Fruit fly (Drosophila melanogaster) whole organism: ENCODE results near the gene CG11843.

ENCODE experiments used
- CG8478 ChIP-seq: fragments of >200 bp; optimal IDR thresholded peaks from 2 replicates; lab custom pipeline; 2018; ENCODE audit warnings: inconsistent platforms
- Dll ChIP-seq: fragments of >200 bp; optimal IDR thresholded peaks from 2 replicates; lab custom pipeline; 2017
- EcR ChIP-seq, 2 experiments: fragments of >200 bp; optimal IDR thresholded peaks; 2 replicates each; lab custom pipeline; 2017; ENCODE audit warnings: missing biosample characterization in 2 of 2, missing genetic modification characterization in 2 of 2, missing genetic modification reagents in 2 of 2
- pan ChIP-seq: fragments of >200 bp; optimal IDR thresholded peaks from 2 replicates; lab custom pipeline; 2017
- psq ChIP-seq: fragments of >200 bp; optimal IDR thresholded peaks from 2 replicates; lab custom pipeline; 2017
- usp ChIP-seq: fragments of >200 bp; optimal IDR thresholded peaks from 2 replicates; lab custom pipeline; 2017; ENCODE audit warnings: missing biosample characterization, missing genetic modification characterization, mixed read lengths

Gene CG11843

dm6 chr3R:29039704-29040430 is 14.3 kb upstream of the CG11843 start:
- TF ChIP-seq CG8478, result no peak
- TF ChIP-seq psq (lab: Kevin White, UChicago), result no peak
- no peak for TF ChIP-seq pan (lab: Kevin White, UChicago)
- no peak for TF ChIP-seq EcR (GFP tag; optimal IDR thresholded peaks at IDR 0.05; lab: Kevin White, UChicago)
- TF ChIP-seq Dll (lab: Kevin White, UChicago), result no peak
- no peak for TF ChIP-seq usp (GFP tag; lab: Kevin White, UChicago)

- TF ChIP-seq pan (lab: Kevin White, UChicago) (no peak), Dll (lab: Kevin White, UChicago) (no peak), CG8478 (no peak), psq (lab: Kevin White, UChicago) (no peak), usp (GFP tag; lab: Kevin White, UChicago) (no peak), EcR (GFP tag; optimal IDR thresholded peaks at IDR 0.05; lab: Kevin White, UChicago) (no peak)
Observed at dm6 chr3R:29040526-29041195, 13.5 kb upstream of the CG11843 start.

- TF ChIP-seq CG8478 (no peak), usp (GFP tag; lab: Kevin White, UChicago) (no peak), EcR (GFP tag; optimal IDR thresholded peaks at IDR 0.05; lab: Kevin White, UChicago) (no peak), Dll (lab: Kevin White, UChicago) (no peak), psq (lab: Kevin White, UChicago) (no peak), pan (lab: Kevin White, UChicago) (no peak)
Observed at dm6 chr3R:29049055-29049722, 5.0 kb upstream of the CG11843 start, which contains the start of gene CG11837. Gene CG11837 (plus strand): TSS chr3R:29049493.

dm6 chr3R:29050756-29051155 is 3.4 kb upstream of the CG11843 start, which contains the start of gene CG11841:
Gene CG11841 (plus strand): TSS chr3R:29051056.
- no peak for TF ChIP-seq CG8478
- TF ChIP-seq Dll (lab: Kevin White, UChicago), result no peak
- no peak for TF ChIP-seq psq (lab: Kevin White, UChicago)
- TF ChIP-seq EcR (GFP tag; optimal IDR thresholded peaks at IDR 0.05; lab: Kevin White, UChicago), result no peak
- TF ChIP-seq pan (lab: Kevin White, UChicago), result no peak
- TF ChIP-seq usp (GFP tag; lab: Kevin White, UChicago), result no peak

dm6 chr3R:29052380-29052779 is 1.8 kb upstream of the CG11843 start, which contains the start of gene CG11842:
Gene CG11842 (plus strand): TSS chr3R:29052680.
- TF ChIP-seq psq (lab: Kevin White, UChicago) (no peak), Dll (lab: Kevin White, UChicago) (no peak), EcR (GFP tag; optimal IDR thresholded peaks at IDR 0.05; lab: Kevin White, UChicago) (no peak), pan (lab: Kevin White, UChicago) (no peak), CG8478 (no peak), usp (GFP tag; lab: Kevin White, UChicago) (no peak)

- TF ChIP-seq EcR (GFP tag; optimal IDR thresholded peaks at IDR 0.05; lab: Kevin White, UChicago) (no peak), psq (lab: Kevin White, UChicago) (no peak), CG8478 (no peak), Dll (lab: Kevin White, UChicago) (no peak), pan (lab: Kevin White, UChicago) (no peak), usp (GFP tag; lab: Kevin White, UChicago) (no peak)
Observed at dm6 chr3R:29055710-29056109, 1.6 kb downstream of the CG11843 start, which contains the start of gene Sirt7. Gene Sirt7 (plus strand): TSS chr3R:29055927.

- TF ChIP-seq psq (lab: Kevin White, UChicago) (no peak), Dll (lab: Kevin White, UChicago) (no peak), EcR (GFP tag; optimal IDR thresholded peaks at IDR 0.05; lab: Kevin White, UChicago) (no peak), pan (lab: Kevin White, UChicago) (no peak), CG8478 (no peak), usp (GFP tag; lab: Kevin White, UChicago) (no peak)
Observed at dm6 chr3R:29059385-29059784, 5.2 kb downstream of the CG11843 start.

- TF ChIP-seq EcR (GFP tag; optimal IDR thresholded peaks at IDR 0.05; lab: Kevin White, UChicago) (no peak), usp (GFP tag; lab: Kevin White, UChicago) (no peak), Dll (lab: Kevin White, UChicago) (no peak), psq (lab: Kevin White, UChicago) (no peak), CG8478 (no peak), pan (lab: Kevin White, UChicago) (no peak)
Observed at dm6 chr3R:29062717-29063206, 8.6 kb downstream of the CG11843 start, which contains the start of the genes Cul5 and Bicra. Gene Cul5 (minus strand): TSS chr3R:29062975. Gene Bicra (plus strand): TSS chr3R:29063040.

dm6 chr3R:29063207-29063920 is 9.2 kb downstream of the CG11843 start:
- TF ChIP-seq Dll (lab: Kevin White, UChicago) (no peak), psq (lab: Kevin White, UChicago) (no peak), usp (GFP tag; lab: Kevin White, UChicago) (no peak), EcR (GFP tag; optimal IDR thresholded peaks at IDR 0.05; lab: Kevin White, UChicago) (peak in 1 of 2 experiments; percentile 71), CG8478 (peak; percentile 46), pan (lab: Kevin White, UChicago) (no peak)

- no peak for TF ChIP-seq pan (lab: Kevin White, UChicago)
- TF ChIP-seq Dll (lab: Kevin White, UChicago), result peak; percentile 46
- no peak for TF ChIP-seq EcR (GFP tag; optimal IDR thresholded peaks at IDR 0.05; lab: Kevin White, UChicago)
Observed at dm6 chr3R:29063921-29064460, 9.8 kb downstream of the CG11843 start.
